Worm (Caenorhabditis elegans) whole organism, young adult: ENCODE results near the gene ZK1055.6.
A peak's percentile ranks its signal among the peaks of the same experiment; 100 is the strongest.

Experiments used
- B0336.3 ChIP-seq: fragments of 200-800 bp; sonication (Bioruptor generic); IDR thresholded peaks from 2 replicates; pipeline ENCODE4 v1.3.6; 2022; ENCODE audit warnings: missing genetic modification characterization, missing compliant biosample characterization
- C06A6.2 ChIP-seq: fragments of 200-800 bp; sonication (Bioruptor generic); conservative IDR thresholded peaks from 2 replicates; pipeline ENCODE4 v1.3.6; 2022; ENCODE audit warnings: missing genetic modification characterization, missing compliant biosample characterization
- F33H1.4 ChIP-seq: fragments of 200-800 bp; sonication (Bioruptor generic); IDR thresholded peaks from 2 replicates; pipeline ENCODE4 v1.3.6; 2022; ENCODE audit warnings: missing genetic modification reagents, missing genetic modification characterization, missing compliant biosample characterization
- F49E8.2 ChIP-seq: sonication (generic microtip); optimal IDR thresholded peaks from 3 replicates; lab custom pipeline; 2017; ENCODE audit warnings: missing genetic modification characterization, mild to moderate bottlenecking, missing compliant biosample characterization, antibody characterized with exemption, moderate library complexity; ENCODE audit not compliant: insufficient read depth
- F52B5.7 ChIP-seq: sonication (generic microtip); optimal IDR thresholded peaks from 2 replicates; lab custom pipeline; 2016; ENCODE audit warnings: mild to moderate bottlenecking, missing genetic modification characterization, missing compliant biosample characterization
- K12H6.12 ChIP-seq: fragments of 200-800 bp; sonication (Bioruptor generic); optimal IDR thresholded peaks from 2 replicates; lab custom pipeline; 2018; ENCODE audit warnings: mild to moderate bottlenecking, missing genetic modification characterization, missing compliant biosample characterization
- T26A5.8 ChIP-seq: sonication (generic microtip); optimal IDR thresholded peaks from 2 replicates; lab custom pipeline; 2016; ENCODE audit warnings: missing genetic modification characterization, missing compliant biosample characterization
- Y53F4B.3 ChIP-seq: fragments of 200-800 bp; sonication (Bioruptor generic); IDR thresholded peaks from 2 replicates; pipeline ENCODE4 v1.3.6; 2022; ENCODE audit warnings: missing genetic modification reagents, missing genetic modification characterization, missing compliant biosample characterization
- Y53G8AR.9 ChIP-seq: fragments of 200-800 bp; sonication (Bioruptor generic); conservative IDR thresholded peaks from 2 replicates; pipeline ENCODE4 v1.3.6; 2022; ENCODE audit warnings: missing genetic modification reagents, missing genetic modification characterization, missing compliant biosample characterization
- Y95B8A.8 ChIP-seq: fragments of 200-800 bp; sonication (Bioruptor generic); IDR thresholded peaks from 2 replicates; pipeline ENCODE4 v1.3.6; 2022; ENCODE audit warnings: missing genetic modification reagents, missing genetic modification characterization, missing compliant biosample characterization
- atf-7 ChIP-seq: sonication (generic microtip); optimal IDR thresholded peaks from 2 replicates; lab custom pipeline; 2017; ENCODE audit warnings: mild to moderate bottlenecking, missing genetic modification characterization, missing compliant biosample characterization
- cebp-1 ChIP-seq, 2 experiments: fragments of 200-800 bp in 1 of 2; sonication (Bioruptor generic) in 1 of 2; sonication (generic microtip) in 1 of 2; IDR thresholded peaks in 1 of 2; optimal IDR thresholded peaks in 1 of 2; 2 replicates each; pipeline versions ENCODE4 v1.3.6 to Lab custom; 2017 to 2022; ENCODE audit warnings: missing compliant biosample characterization in 2 of 2, missing genetic modification characterization in 2 of 2, mild to moderate bottlenecking in 1 of 2, missing genetic modification reagents in 1 of 2, moderate library complexity in 1 of 2
- ceh-100 ChIP-seq: fragments of 200-800 bp; sonication (Bioruptor generic); IDR thresholded peaks from 2 replicates; pipeline ENCODE4 v1.3.6; 2022; ENCODE audit warnings: missing genetic modification reagents, missing genetic modification characterization, missing compliant biosample characterization
- ceh-40 ChIP-seq: fragments of 200-800 bp; sonication (Bioruptor generic); IDR thresholded peaks from 2 replicates; pipeline ENCODE4 v1.3.6; 2022; ENCODE audit warnings: missing genetic modification characterization, missing compliant biosample characterization
- ceh-91 ChIP-seq: fragments of 200-800 bp; sonication (Bioruptor generic); IDR thresholded peaks from 2 replicates; pipeline ENCODE4 v1.3.6; 2022; ENCODE audit warnings: missing genetic modification reagents, missing genetic modification characterization, missing compliant biosample characterization
- dox-1 ChIP-seq: fragments of 200-800 bp; sonication (Bioruptor generic); IDR thresholded peaks from 2 replicates; pipeline ENCODE4 v1.3.6; 2022; ENCODE audit warnings: missing genetic modification reagents, missing genetic modification characterization, missing compliant biosample characterization
- dpff-1 ChIP-seq: sonication (generic microtip); optimal IDR thresholded peaks from 2 replicates; lab custom pipeline; 2017; ENCODE audit warnings: mild to moderate bottlenecking, missing genetic modification characterization, missing compliant biosample characterization
- ekl-4 ChIP-seq: fragments of 200-800 bp; sonication (Bioruptor generic); IDR thresholded peaks from 2 replicates; pipeline ENCODE4 v1.3.6; 2022; ENCODE audit warnings: missing genetic modification reagents, missing genetic modification characterization, missing compliant biosample characterization
- him-1 ChIP-seq: sonication (generic microtip); optimal IDR thresholded peaks from 2 replicates; lab custom pipeline; 2016; ENCODE audit warnings: missing genotype, missing genetic modification reagents, missing genetic modification characterization, missing compliant biosample characterization
- hlh-26 ChIP-seq: fragments of 200-800 bp; sonication (Bioruptor generic); conservative IDR thresholded peaks from 2 replicates; pipeline ENCODE4 v1.3.6; 2022; ENCODE audit warnings: missing genetic modification reagents, missing genetic modification characterization, missing compliant biosample characterization
- hmg-1.2 ChIP-seq: fragments of 200-800 bp; sonication (Bioruptor generic); IDR thresholded peaks from 2 replicates; pipeline ENCODE4 v1.3.6; 2022; ENCODE audit warnings: missing genetic modification reagents, missing genetic modification characterization, missing compliant biosample characterization
- hmg-20 ChIP-seq: fragments of 200-800 bp; sonication (Bioruptor generic); IDR thresholded peaks from 2 replicates; pipeline ENCODE4 v1.3.6; 2022; ENCODE audit warnings: missing genetic modification reagents, missing genetic modification characterization, missing compliant biosample characterization
- hrde-1 ChIP-seq: sonication (generic microtip); optimal IDR thresholded peaks from 2 replicates; lab custom pipeline; 2016; ENCODE audit warnings: missing genetic modification characterization, mild to moderate bottlenecking, missing compliant biosample characterization, moderate library complexity, missing genotype, missing genetic modification reagents, borderline replicate concordance
- hsf-1 ChIP-seq: fragments of 200-800 bp; sonication (Bioruptor generic); IDR thresholded peaks from 2 replicates; pipeline ENCODE4 v1.3.6; 2022; ENCODE audit warnings: missing genetic modification reagents, missing genetic modification characterization, missing compliant biosample characterization
- lag-1 ChIP-seq: fragments of 200-800 bp; sonication (Bioruptor generic); IDR thresholded peaks from 2 replicates; pipeline ENCODE4 v1.3.6; 2022; ENCODE audit warnings: missing genetic modification reagents, missing genetic modification characterization, missing compliant biosample characterization
- let-526 ChIP-seq: fragments of 200-800 bp; sonication (Bioruptor generic); IDR thresholded peaks from 2 replicates; pipeline ENCODE4 v1.3.6; 2022; ENCODE audit warnings: missing genetic modification reagents, missing genetic modification characterization, missing compliant biosample characterization
- let-607 ChIP-seq, 2 experiments: fragments of 200-800 bp in 1 of 2; sonication (Bioruptor generic) in 1 of 2; sonication (generic microtip) in 1 of 2; optimal IDR thresholded peaks; 2 replicates each; lab custom pipeline; 2016 to 2018; ENCODE audit warnings: mild to moderate bottlenecking in 2 of 2, missing compliant biosample characterization in 2 of 2, missing genetic modification characterization in 2 of 2, moderate library complexity in 2 of 2, missing genotype in 1 of 2
- lin-54 ChIP-seq: fragments of 200-800 bp; sonication (Bioruptor generic); optimal IDR thresholded peaks from 2 replicates; lab custom pipeline; 2018; ENCODE audit warnings: mild to moderate bottlenecking, missing genetic modification characterization, missing compliant biosample characterization
- lir-1 ChIP-seq: fragments of 200-800 bp; sonication (Bioruptor generic); conservative IDR thresholded peaks from 2 replicates; pipeline ENCODE4 v1.3.6; 2022; ENCODE audit warnings: missing genetic modification reagents, missing genetic modification characterization, missing compliant biosample characterization
- madf-6 ChIP-seq: fragments of 200-800 bp; sonication (Bioruptor generic); IDR thresholded peaks from 2 replicates; pipeline ENCODE4 v1.3.6; 2022; ENCODE audit warnings: missing genetic modification reagents, missing genetic modification characterization, missing compliant biosample characterization
- madf-8 ChIP-seq: fragments of 200-800 bp; sonication (Bioruptor generic); conservative IDR thresholded peaks from 2 replicates; pipeline ENCODE4 v1.3.6; 2022; ENCODE audit warnings: missing genetic modification reagents, missing genetic modification characterization, missing compliant biosample characterization
- mcd-1 ChIP-seq: fragments of 200-800 bp; sonication (Bioruptor generic); IDR thresholded peaks from 2 replicates; pipeline ENCODE4 v1.3.6; 2022; ENCODE audit warnings: missing genetic modification reagents, missing genetic modification characterization, missing compliant biosample characterization
- nhr-179 ChIP-seq: sonication (generic microtip); optimal IDR thresholded peaks from 2 replicates; lab custom pipeline; 2016; ENCODE audit warnings: mild to moderate bottlenecking, missing genetic modification characterization, missing compliant biosample characterization
- nhr-90 ChIP-seq: sonication (generic microtip); optimal IDR thresholded peaks from 2 replicates; lab custom pipeline; 2016; ENCODE audit warnings: missing genotype, mild to moderate bottlenecking, missing genetic modification characterization, missing compliant biosample characterization
- pbrm-1 ChIP-seq: fragments of 200-800 bp; sonication (Bioruptor generic); IDR thresholded peaks from 2 replicates; pipeline ENCODE4 v1.3.6; 2022; ENCODE audit warnings: missing genetic modification reagents, missing genetic modification characterization, missing compliant biosample characterization
- snpc-1.1 ChIP-seq: sonication (generic microtip); optimal IDR thresholded peaks from 2 replicates; lab custom pipeline; 2017; ENCODE audit warnings: missing genetic modification characterization, mild to moderate bottlenecking, missing compliant biosample characterization, antibody characterized with exemption, moderate library complexity, missing genotype, missing genetic modification reagents; ENCODE audit not compliant: insufficient read depth
- snpc-3.4 ChIP-seq: sonication (generic microtip); optimal IDR thresholded peaks from 2 replicates; lab custom pipeline; 2017; ENCODE audit warnings: missing genetic modification characterization, mild to moderate bottlenecking, missing compliant biosample characterization, antibody characterized with exemption, moderate library complexity, missing genotype, missing genetic modification reagents
- snpc-4 ChIP-seq, 5 experiments: fragments of 150-350 bp in 1 of 5; sonication (generic microtip) in 4 of 5; optimal IDR thresholded peaks; 2 replicates each; lab custom pipeline; 2014 to 2018; ENCODE audit warnings: missing genetic modification characterization in 5 of 5, missing biosample characterization in 3 of 5, antibody characterized with exemption in 2 of 5, mild to moderate bottlenecking in 2 of 5, missing compliant biosample characterization in 2 of 5, missing genotype in 2 of 5, moderate library complexity in 2 of 5, missing genetic modification reagents in 1 of 5
- xnd-1 ChIP-seq: sonication (generic microtip); optimal IDR thresholded peaks from 2 replicates; lab custom pipeline; 2016; ENCODE audit warnings: missing genotype, missing genetic modification reagents, missing genetic modification characterization, missing compliant biosample characterization
- ztf-18 ChIP-seq: sonication (generic microtip); optimal IDR thresholded peaks from 2 replicates; lab custom pipeline; 2016; ENCODE audit warnings: missing genotype, mild to moderate bottlenecking, missing genetic modification characterization, missing compliant biosample characterization

The ZK1055.6 gene

ce11 chrV:6593700-6594244, 8.6 kb downstream of the ZK1055.6 start, which contains the start of gene hcp-1 (continued):
- TF ChIP-seq lin-54 (GFP tag; lab: Kevin White, UChicago), result peak; percentile 96
- peak; percentile 53; the same call in 1 of the 2 replicates for TF ChIP-seq ceh-100 (GFP tag; lab: Robert Waterston, UW)
- TF ChIP-seq him-1 (tag; lab: Kevin White, UChicago), result peak; percentile 70
- TF ChIP-seq hmg-20 (GFP tag; lab: Robert Waterston, UW), result 0 out of 2 replicates have a peak, but pooled peaks have one; percentile 14
- TF ChIP-seq atf-7 (tag; lab: Kevin White, UChicago), result no peak
- peak; percentile 91 for TF ChIP-seq hsf-1
- no peak for TF ChIP-seq let-607 (tag; optimal IDR thresholded peaks at IDR 0.05; lab: Kevin White, UChicago)
- TF ChIP-seq Y95B8A.8, result peak; percentile 93
- TF ChIP-seq dox-1 (GFP tag; lab: Robert Waterston, UW), result peak; percentile 94; the same call in 1 of the 2 replicates
- TF ChIP-seq cebp-1 (GFP tag; IDR thresholded peaks at IDR 0.05; lab: Robert Waterston, UW), result no peak
- TF ChIP-seq cebp-1 (tag; optimal IDR thresholded peaks at IDR 0.05; lab: Kevin White, UChicago), result no peak
- no peak for TF ChIP-seq hlh-26 (GFP tag; lab: Robert Waterston, UW)
- peak; percentile 100 for TF ChIP-seq madf-6 (GFP tag; lab: Robert Waterston, UW)
- TF ChIP-seq Y53F4B.3 (GFP tag; lab: Robert Waterston, UW), result 0 out of 2 replicates have a peak, but pooled peaks have one; percentile 30
- peak; percentile 11 for TF ChIP-seq ztf-18 (tag; lab: Kevin White, UChicago)
- peak; percentile 89; the same call in 1 of the 2 replicates for TF ChIP-seq Y53G8AR.9 (GFP tag; lab: Robert Waterston, UW)
- TF ChIP-seq xnd-1 (tag; lab: Kevin White, UChicago), result peak; percentile 99
- no peak for TF ChIP-seq let-526
- peak; percentile 95 for TF ChIP-seq mcd-1
- TF ChIP-seq madf-8, result peak; percentile 99
- no peak for TF ChIP-seq lag-1 (GFP tag; lab: Robert Waterston, UW)
- TF ChIP-seq dpff-1 (tag; lab: Kevin White, UChicago), result no peak
- no peak for TF ChIP-seq ceh-40
- TF ChIP-seq F52B5.7 (tag; lab: Kevin White, UChicago), result no peak
- no peak for TF ChIP-seq T26A5.8 (tag; lab: Kevin White, UChicago)
- peak; percentile 90 for TF ChIP-seq ekl-4 (GFP tag; lab: Robert Waterston, UW)
- peak; percentile 95 for TF ChIP-seq snpc-3.4 (tag; lab: Kevin White, UChicago)
- TF ChIP-seq ceh-91, result peak; percentile 99
- TF ChIP-seq snpc-1.1 (tag; lab: Kevin White, UChicago), result peak; percentile 38
- no peak for TF ChIP-seq K12H6.12 (tag; lab: Kevin White, UChicago)
- TF ChIP-seq C06A6.2, result no peak
- peak; percentile 62 for TF ChIP-seq hrde-1 (tag; lab: Kevin White, UChicago)
- peak; percentile 89 for TF ChIP-seq F33H1.4 (GFP tag; lab: Robert Waterston, UW)
- peak; percentile 90 for TF ChIP-seq F49E8.2 (tag; lab: Kevin White, UChicago)
- TF ChIP-seq hmg-1.2 (GFP tag; lab: Robert Waterston, UW), result peak; percentile 71

- TF ChIP-seq B0336.3 (GFP tag; lab: Robert Waterston, UW), result no peak
- TF ChIP-seq nhr-179 (tag; lab: Kevin White, UChicago), result no peak
- TF ChIP-seq hsf-1, result no peak
- no peak for TF ChIP-seq snpc-4 (GFP tag; optimal IDR thresholded peaks at IDR 0.05; lab: Kevin White, UChicago)
- TF ChIP-seq snpc-4 (tag; optimal IDR thresholded peaks at IDR 0.05; lab: Kevin White, UChicago), result no peak
- TF ChIP-seq pbrm-1 (GFP tag; lab: Robert Waterston, UW), result no peak
- no peak for TF ChIP-seq nhr-90
- TF ChIP-seq C06A6.2, result no peak
- TF ChIP-seq Y53G8AR.9 (GFP tag; lab: Robert Waterston, UW), result no peak
- no peak for TF ChIP-seq madf-6 (GFP tag; lab: Robert Waterston, UW)
- TF ChIP-seq lir-1 (GFP tag; lab: Robert Waterston, UW), result no peak
Measured at ce11 chrV:6590283-6590682, 12.1 kb downstream of the ZK1055.6 start, which contains the start of gene ZK1055.2. TSS of gene ZK1055.2 (plus strand) at chrV:6590583.
